Fruit fly (Drosophila melanogaster) whole organism, embryonic: ENCODE measurements around the gene Aldh.

Experiments used
- CG10543 ChIP-seq: fragments of 200-800 bp; sonication (Bioruptor generic); optimal IDR thresholded peaks from 3 replicates; lab custom pipeline; 2017; ENCODE audit warnings: missing biosample characterization, mild to moderate bottlenecking, missing genetic modification characterization, moderate library complexity
- CG33557 ChIP-seq: fragments of 200-800 bp; sonication (Bioruptor generic); optimal IDR thresholded peaks from 2 replicates; lab custom pipeline; 2019; ENCODE audit warnings: missing biosample characterization, mild to moderate bottlenecking, missing genetic modification characterization, moderate library complexity
- CG7839 ChIP-seq: fragments of 200-800 bp; sonication (Bioruptor generic); optimal IDR thresholded peaks from 3 replicates; lab custom pipeline; 2018; ENCODE audit warnings: missing biosample characterization, mild to moderate bottlenecking, missing genetic modification characterization, moderate library complexity
- Dek ChIP-seq: fragments of 200-800 bp; sonication (Bioruptor generic); optimal IDR thresholded peaks from 3 replicates; lab custom pipeline; 2019; ENCODE audit warnings: missing biosample characterization, mild to moderate bottlenecking, missing genetic modification characterization, moderate library complexity
- btn ChIP-seq: fragments of 200-800 bp; sonication (Bioruptor generic); optimal IDR thresholded peaks from 2 replicates; lab custom pipeline; 2016; ENCODE audit warnings: missing biosample characterization, missing genetic modification characterization
- insv ChIP-seq, 2 experiments: fragments of 200-800 bp; sonication (Bioruptor generic); optimal IDR thresholded peaks; 3 replicates each; lab custom pipeline; 2016 to 2018; ENCODE audit warnings: missing biosample characterization in 2 of 2, missing genetic modification characterization in 2 of 2
- kni ChIP-seq: fragments of 200-800 bp; sonication (Bioruptor generic); optimal IDR thresholded peaks from 3 replicates; lab custom pipeline; 2017; ENCODE audit warnings: mild to moderate bottlenecking, missing biosample characterization, missing genetic modification reagents, missing genetic modification characterization
- sna ChIP-seq: fragments of 200-800 bp; sonication (Bioruptor generic); IDR thresholded peaks from 2 replicates; pipeline ENCODE4 v1.3.6; 2022; ENCODE audit warnings: missing biosample characterization, missing genetic modification characterization; ENCODE audit not compliant: partially characterized antibody
- usp ChIP-seq: fragments of >200 bp; optimal IDR thresholded peaks from 2 replicates; lab custom pipeline; 2017; ENCODE audit warnings: missing biosample characterization, missing genetic modification characterization

DNA sequence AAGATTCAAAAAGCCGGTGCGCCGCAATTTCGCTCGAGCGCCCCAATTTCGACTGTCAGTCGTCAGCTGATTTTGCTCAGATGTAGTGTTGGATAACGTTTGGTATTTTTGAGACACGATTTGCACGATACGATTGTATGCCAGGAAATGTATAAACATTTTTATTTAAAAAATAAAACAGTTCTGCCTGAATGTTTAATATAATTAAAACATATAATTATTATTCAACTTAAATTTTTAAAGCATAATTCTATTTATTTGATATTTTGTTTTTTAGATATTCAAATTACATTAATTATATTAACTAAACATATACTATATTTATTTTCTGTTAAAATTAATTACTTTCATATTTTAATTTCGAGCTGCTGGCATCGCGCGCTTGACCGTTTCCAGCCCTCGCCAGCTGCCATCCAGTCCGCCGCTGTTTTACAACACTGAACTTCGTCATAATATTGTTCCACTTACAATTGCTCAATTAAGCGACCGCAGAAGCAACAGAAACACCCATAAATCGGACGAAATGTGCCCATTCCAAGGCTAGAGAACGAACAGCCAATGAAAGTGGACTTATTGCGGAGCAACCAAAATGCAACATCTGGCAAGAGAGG is 43.9 kb downstream of the Aldh start, which contains the start of the genes FucTB and scat:
- TF ChIP-seq CG33557 (peak; percentile 86), CG10543 (GFP tag; lab: Kevin White, UChicago) (peak; percentile 93), btn (GFP tag; lab: Kevin White, UChicago) (no peak), Dek (tag; lab: Kevin White, UChicago) (peak; percentile 89), insv (GFP tag; optimal IDR thresholded peaks at IDR 0.05; lab: Kevin White, UChicago) (peak in 1 of 2 experiments; percentile 60), CG7839 (tag; lab: Kevin White, UChicago) (peak; percentile 90), usp (GFP tag; lab: Kevin White, UChicago) (no peak), kni (GFP tag; lab: Kevin White, UChicago) (peak; percentile 16), sna (GFP tag; lab: Robert Waterston, UW) (no peak)
